Fruit fly (Drosophila melanogaster): ENCODE measurements around the gene CG7988.

Gene CG7988

dm6 chr3R:18244171-18245043 is 24.1 kb downstream of the CG7988 start:
- TF ChIP-seq CG17801 (GFP tag; optimal IDR thresholded peaks at IDR 0.05; ENCODE audit: partially characterized antibody), result peak; percentile 45

dm6 chr3R:18245044-18245596 is 24.8 kb downstream of the CG7988 start:
- TF ChIP-seq CG17801 (GFP tag; optimal IDR thresholded peaks at IDR 0.05; ENCODE audit: partially characterized antibody), result no peak

- peak; percentile 25 for TF ChIP-seq CG17801 (GFP tag; optimal IDR thresholded peaks at IDR 0.05; ENCODE audit: partially characterized antibody)
Measured at dm6 chr3R:18246041-18246440, 25.7 kb downstream of the CG7988 start.

- TF ChIP-seq CG17801 (GFP tag; optimal IDR thresholded peaks at IDR 0.05; ENCODE audit: partially characterized antibody), result no peak
Measured at dm6 chr3R:18249268-18249667, 28.9 kb downstream of the CG7988 start.

dm6 chr3R:18250815-18251214 is 30.5 kb downstream of the CG7988 start, which contains the start of gene CG18598:
CG18598 (plus strand) TSS chr3R:18251115.
- no peak for TF ChIP-seq CG17801 (GFP tag; optimal IDR thresholded peaks at IDR 0.05; ENCODE audit: partially characterized antibody)

- no peak for TF ChIP-seq CG17801 (GFP tag; optimal IDR thresholded peaks at IDR 0.05; ENCODE audit: partially characterized antibody)
Measured at dm6 chr3R:18251876-18252275, 31.6 kb downstream of the CG7988 start.

dm6 chr3R:18252578-18252977 is 32.3 kb downstream of the CG7988 start, which contains the start of gene CG12320:
CG12320 (minus strand) TSS chr3R:18252734.
- TF ChIP-seq CG17801 (GFP tag; optimal IDR thresholded peaks at IDR 0.05; ENCODE audit: partially characterized antibody), result no peak

dm6 chr3R:18255281-18255680 is 35.0 kb downstream of the CG7988 start, which contains the start of the genes Ada2a, Polr2D, Tgs1 and moi:
Ada2a (minus strand) TSS chr3R:18255487.
Polr2D (minus strand) TSS chr3R:18255487.
Tgs1 (plus strand) TSS chr3R:18255530.
moi (plus strand) TSS chr3R:18255530.
- peak; percentile 23 for TF ChIP-seq CG17801 (GFP tag; optimal IDR thresholded peaks at IDR 0.05; ENCODE audit: partially characterized antibody)

dm6 chr3R:18260016-18260415 is 39.7 kb downstream of the CG7988 start:
- no peak for TF ChIP-seq CG17801 (GFP tag; optimal IDR thresholded peaks at IDR 0.05; ENCODE audit: partially characterized antibody)

dm6 chr3R:18261602-18262001 is 41.3 kb downstream of the CG7988 start:
- TF ChIP-seq CG17801 (GFP tag; optimal IDR thresholded peaks at IDR 0.05; ENCODE audit: partially characterized antibody), result no peak

- TF ChIP-seq CG17801 (GFP tag; optimal IDR thresholded peaks at IDR 0.05; ENCODE audit: partially characterized antibody), result no peak
Measured at dm6 chr3R:18265275-18265674, 44.9 kb downstream of the CG7988 start.

- TF ChIP-seq CG17801 (GFP tag; optimal IDR thresholded peaks at IDR 0.05; ENCODE audit: partially characterized antibody), result no peak
Measured at dm6 chr3R:18266665-18267064, 46.3 kb downstream of the CG7988 start.

dm6 chr3R:18267489-18267888 is 47.2 kb downstream of the CG7988 start, which contains the start of gene CG18599:
CG18599 (plus strand) TSS chr3R:18267789.
- no peak for TF ChIP-seq CG17801 (GFP tag; optimal IDR thresholded peaks at IDR 0.05; ENCODE audit: partially characterized antibody)

dm6 chr3R:18269744-18270348 is 49.5 kb downstream of the CG7988 start:
- TF ChIP-seq CG17801 (GFP tag; optimal IDR thresholded peaks at IDR 0.05; ENCODE audit: partially characterized antibody), result no peak

Data from ovary, adult (tissue).